Worm (Caenorhabditis elegans) whole organism, young adult: ENCODE data around the gene msi-1.

Experiments used
- C06A6.2 ChIP-seq: fragments of 200-800 bp; sonication (Bioruptor generic); conservative IDR thresholded peaks from 2 replicates; pipeline ENCODE4 v1.3.6; 2022; ENCODE audit warnings: missing genetic modification characterization, missing compliant biosample characterization
- C17E4.6 ChIP-seq: fragments of 200-800 bp; sonication (Bioruptor generic); IDR thresholded peaks from 2 replicates; pipeline ENCODE4 v1.3.6; 2022; ENCODE audit warnings: missing genetic modification reagents, missing genetic modification characterization, missing compliant biosample characterization
- K11D2.4 ChIP-seq: fragments of 200-800 bp; sonication (Bioruptor generic); IDR thresholded peaks from 2 replicates; pipeline ENCODE4 v1.3.6; 2022; ENCODE audit warnings: missing genetic modification reagents, missing genetic modification characterization, missing compliant biosample characterization
- K12H6.12 ChIP-seq: fragments of 200-800 bp; sonication (Bioruptor generic); optimal IDR thresholded peaks from 2 replicates; lab custom pipeline; 2018; ENCODE audit warnings: mild to moderate bottlenecking, missing genetic modification characterization, missing compliant biosample characterization
- Y53F4B.3 ChIP-seq: fragments of 200-800 bp; sonication (Bioruptor generic); IDR thresholded peaks from 2 replicates; pipeline ENCODE4 v1.3.6; 2022; ENCODE audit warnings: missing genetic modification reagents, missing genetic modification characterization, missing compliant biosample characterization
- Y95B8A.8 ChIP-seq: fragments of 200-800 bp; sonication (Bioruptor generic); IDR thresholded peaks from 2 replicates; pipeline ENCODE4 v1.3.6; 2022; ENCODE audit warnings: missing genetic modification reagents, missing genetic modification characterization, missing compliant biosample characterization
- ama-1 ChIP-seq, 3 experiments: fragments of 150-350 bp in 1 of 3; sonication (generic microtip) in 2 of 3; optimal IDR thresholded peaks; 2 replicates each; lab custom pipeline; 2014 to 2018; ENCODE audit warnings: missing biosample characterization in 2 of 3, missing genetic modification characterization in 2 of 3, missing genetic modification reagents in 2 of 3
- athp-1 ChIP-seq: sonication (generic microtip); optimal IDR thresholded peaks from 2 replicates; lab custom pipeline; 2017; ENCODE audit warnings: mild to moderate bottlenecking, missing genetic modification characterization, missing compliant biosample characterization
- attf-5 ChIP-seq: fragments of 200-800 bp; sonication (Bioruptor generic); optimal IDR thresholded peaks from 2 replicates; lab custom pipeline; 2018; ENCODE audit warnings: mild to moderate bottlenecking, missing genetic modification characterization, missing compliant biosample characterization
- cebp-1 ChIP-seq, 2 experiments: fragments of 200-800 bp in 1 of 2; sonication (Bioruptor generic) in 1 of 2; sonication (generic microtip) in 1 of 2; IDR thresholded peaks in 1 of 2; optimal IDR thresholded peaks in 1 of 2; 2 replicates each; pipeline versions ENCODE4 v1.3.6 to Lab custom; 2017 to 2022; ENCODE audit warnings: missing compliant biosample characterization in 2 of 2, missing genetic modification characterization in 2 of 2, mild to moderate bottlenecking in 1 of 2, missing genetic modification reagents in 1 of 2, moderate library complexity in 1 of 2
- ceh-27 ChIP-seq: fragments of 200-800 bp; sonication (Bioruptor generic); optimal IDR thresholded peaks from 2 replicates; lab custom pipeline; 2018; ENCODE audit warnings: mild to moderate bottlenecking, missing genetic modification characterization, moderate library complexity, missing compliant biosample characterization
- die-1 ChIP-seq: sonication (generic microtip); optimal IDR thresholded peaks from 2 replicates; lab custom pipeline; 2016; ENCODE audit warnings: missing genotype, mild to moderate bottlenecking, missing genetic modification characterization, missing compliant biosample characterization
- dox-1 ChIP-seq: fragments of 200-800 bp; sonication (Bioruptor generic); IDR thresholded peaks from 2 replicates; pipeline ENCODE4 v1.3.6; 2022; ENCODE audit warnings: missing genetic modification reagents, missing genetic modification characterization, missing compliant biosample characterization
- dpl-1 ChIP-seq: fragments of 150-350 bp; optimal IDR thresholded peaks from 2 replicates; lab custom pipeline; 2014; ENCODE audit warnings: missing biosample characterization, missing genetic modification reagents, missing genetic modification characterization
- efl-1 ChIP-seq: fragments of 150-350 bp; optimal IDR thresholded peaks from 2 replicates; lab custom pipeline; 2014; ENCODE audit warnings: missing biosample characterization, missing genetic modification reagents, missing genetic modification characterization
- egrh-3 ChIP-seq: fragments of 200-800 bp; sonication (Bioruptor generic); IDR thresholded peaks from 2 replicates; pipeline ENCODE4 v1.3.6; 2022; ENCODE audit warnings: missing genetic modification reagents, missing genetic modification characterization, missing compliant biosample characterization
- hlh-12 ChIP-seq: sonication (generic microtip); optimal IDR thresholded peaks from 2 replicates; lab custom pipeline; 2016; ENCODE audit warnings: missing genetic modification characterization, missing compliant biosample characterization
- hmg-1.2 ChIP-seq: fragments of 200-800 bp; sonication (Bioruptor generic); IDR thresholded peaks from 2 replicates; pipeline ENCODE4 v1.3.6; 2022; ENCODE audit warnings: missing genetic modification reagents, missing genetic modification characterization, missing compliant biosample characterization
- let-607 ChIP-seq, 2 experiments: fragments of 200-800 bp in 1 of 2; sonication (Bioruptor generic) in 1 of 2; sonication (generic microtip) in 1 of 2; optimal IDR thresholded peaks; 2 replicates each; lab custom pipeline; 2016 to 2018; ENCODE audit warnings: mild to moderate bottlenecking in 2 of 2, missing compliant biosample characterization in 2 of 2, missing genetic modification characterization in 2 of 2, moderate library complexity in 2 of 2, missing genotype in 1 of 2
- lin-26 ChIP-seq: fragments of 200-800 bp; sonication (Bioruptor generic); IDR thresholded peaks from 2 replicates; pipeline ENCODE4 v1.3.6; 2022; ENCODE audit warnings: missing genetic modification reagents, missing genetic modification characterization, missing compliant biosample characterization
- lin-35 ChIP-seq, 3 experiments: fragments of 150-350 bp in 2 of 3; sonication (generic microtip) in 1 of 3; optimal IDR thresholded peaks; 2 replicates each; lab custom pipeline; 2014 to 2018; ENCODE audit warnings: missing biosample characterization in 3 of 3, missing genetic modification characterization in 3 of 3, missing genetic modification reagents in 3 of 3
- lin-40 ChIP-seq: sonication (generic microtip); optimal IDR thresholded peaks from 2 replicates; lab custom pipeline; 2016; ENCODE audit warnings: missing genetic modification characterization, mild to moderate bottlenecking, missing compliant biosample characterization, missing genotype, missing genetic modification reagents
- lsl-1 ChIP-seq: fragments of 200-800 bp; sonication (Bioruptor generic); optimal IDR thresholded peaks from 2 replicates; lab custom pipeline; 2018; ENCODE audit warnings: mild to moderate bottlenecking, missing genetic modification characterization, moderate library complexity, missing compliant biosample characterization
- madf-10 ChIP-seq: sonication (generic microtip); optimal IDR thresholded peaks from 2 replicates; lab custom pipeline; 2016; ENCODE audit warnings: mild to moderate bottlenecking, missing genetic modification characterization, missing compliant biosample characterization
- madf-3 ChIP-seq: fragments of 200-800 bp; sonication (Bioruptor generic); IDR thresholded peaks from 2 replicates; pipeline ENCODE4 v1.3.6; 2022; ENCODE audit warnings: missing genetic modification reagents, missing genetic modification characterization, missing compliant biosample characterization
- mcd-1 ChIP-seq: fragments of 200-800 bp; sonication (Bioruptor generic); IDR thresholded peaks from 2 replicates; pipeline ENCODE4 v1.3.6; 2022; ENCODE audit warnings: missing genetic modification reagents, missing genetic modification characterization, missing compliant biosample characterization
- nfyb-1 ChIP-seq: fragments of 200-800 bp; sonication (Bioruptor generic); IDR thresholded peaks from 2 replicates; pipeline ENCODE4 v1.3.6; 2022; ENCODE audit warnings: missing genetic modification reagents, missing genetic modification characterization, missing compliant biosample characterization
- nhr-27 ChIP-seq: fragments of 200-800 bp; sonication (Bioruptor generic); optimal IDR thresholded peaks from 2 replicates; lab custom pipeline; 2018; ENCODE audit warnings: mild to moderate bottlenecking, missing genetic modification characterization, moderate library complexity, missing compliant biosample characterization
- nhr-90 ChIP-seq: sonication (generic microtip); optimal IDR thresholded peaks from 2 replicates; lab custom pipeline; 2016; ENCODE audit warnings: missing genotype, mild to moderate bottlenecking, missing genetic modification characterization, missing compliant biosample characterization
- pbrm-1 ChIP-seq: fragments of 200-800 bp; sonication (Bioruptor generic); IDR thresholded peaks from 2 replicates; pipeline ENCODE4 v1.3.6; 2022; ENCODE audit warnings: missing genetic modification reagents, missing genetic modification characterization, missing compliant biosample characterization
- rcor-1 ChIP-seq: fragments of 200-800 bp; sonication (Bioruptor generic); IDR thresholded peaks from 2 replicates; pipeline ENCODE4 v1.3.6; 2022; ENCODE audit warnings: missing genetic modification reagents, missing genetic modification characterization, missing compliant biosample characterization
- repo-1 ChIP-seq: sonication (generic microtip); optimal IDR thresholded peaks from 2 replicates; lab custom pipeline; 2017; ENCODE audit warnings: mild to moderate bottlenecking, missing genetic modification characterization, missing compliant biosample characterization
- snpc-4 ChIP-seq, 5 experiments: fragments of 150-350 bp in 1 of 5; sonication (generic microtip) in 4 of 5; optimal IDR thresholded peaks; 2 replicates each; lab custom pipeline; 2014 to 2018; ENCODE audit warnings: missing genetic modification characterization in 5 of 5, missing biosample characterization in 3 of 5, antibody characterized with exemption in 2 of 5, mild to moderate bottlenecking in 2 of 5, missing compliant biosample characterization in 2 of 5, missing genotype in 2 of 5, moderate library complexity in 2 of 5, missing genetic modification reagents in 1 of 5
- somi-1 ChIP-seq: fragments of 200-800 bp; sonication (Bioruptor generic); optimal IDR thresholded peaks from 2 replicates; lab custom pipeline; 2018; ENCODE audit warnings: mild to moderate bottlenecking, missing genetic modification characterization, missing compliant biosample characterization
- unc-62 ChIP-seq: fragments of 150-350 bp; optimal IDR thresholded peaks from 2 replicates; lab custom pipeline; 2014; ENCODE audit warnings: missing biosample characterization, missing genetic modification reagents, missing genetic modification characterization
- zfh-2 ChIP-seq: fragments of 200-800 bp; sonication (Bioruptor generic); conservative IDR thresholded peaks from 2 replicates; pipeline ENCODE4 v1.3.6; 2022; ENCODE audit warnings: missing genetic modification reagents, missing genetic modification characterization, missing compliant biosample characterization
- ztf-18 ChIP-seq: sonication (generic microtip); optimal IDR thresholded peaks from 2 replicates; lab custom pipeline; 2016; ENCODE audit warnings: missing genotype, mild to moderate bottlenecking, missing genetic modification characterization, missing compliant biosample characterization

Gene msi-1

ce11 chrIII:4018095-4018498 lies 41.9 kb upstream of the msi-1 start:
- TF ChIP-seq nhr-27 (peak; percentile 67), Y53F4B.3 (GFP tag; lab: Robert Waterston, UW) (no peak), dox-1 (GFP tag; lab: Robert Waterston, UW) (peak; percentile 51; the same call in 1 of the 2 replicates), repo-1 (tag; lab: Kevin White, UChicago) (peak; percentile 8), lin-26 (GFP tag; lab: Robert Waterston, UW) (0 out of 2 replicates have a peak, but pooled peaks have one; percentile 30), cebp-1 (GFP tag; IDR thresholded peaks at IDR 0.05; lab: Robert Waterston, UW) (peak; percentile 99), cebp-1 (tag; optimal IDR thresholded peaks at IDR 0.05; lab: Kevin White, UChicago) (peak; percentile 100), efl-1 (GFP tag; lab: Kevin White, UChicago) (no peak), hmg-1.2 (peak; percentile 30), rcor-1 (GFP tag; lab: Robert Waterston, UW) (0 out of 2 replicates have a peak, but pooled peaks have one; percentile 12), ceh-27 (peak; percentile 64), dpl-1 (GFP tag; lab: Kevin White, UChicago) (no peak), pbrm-1 (GFP tag; lab: Robert Waterston, UW) (peak; percentile 53; the same call in 1 of the 2 replicates), nfyb-1 (GFP tag; lab: Robert Waterston, UW) (peak; percentile 76), athp-1 (tag; lab: Kevin White, UChicago) (peak; percentile 2), madf-3 (no peak), C17E4.6 (GFP tag; lab: Robert Waterston, UW) (no peak), lsl-1 (GFP tag; lab: Kevin White, UChicago) (no peak), nhr-90 (tag; lab: Kevin White, UChicago) (peak; percentile 7), K12H6.12 (tag; lab: Kevin White, UChicago) (peak; percentile 83), Y95B8A.8 (GFP tag; lab: Robert Waterston, UW) (peak; percentile 48; the same call in 1 of the 2 replicates), hlh-12 (no peak), die-1 (tag; lab: Kevin White, UChicago) (no peak), K11D2.4 (0 out of 2 replicates have a peak, but pooled peaks have one; percentile 42), snpc-4 (GFP tag; optimal IDR thresholded peaks at IDR 0.05; lab: Kevin White, UChicago) (peak; percentile 17), snpc-4 (tag; optimal IDR thresholded peaks at IDR 0.05; lab: Kevin White, UChicago) (peak in 3 of 4 experiments; percentile 27 to 61 (median 41)), unc-62 (GFP tag; lab: Kevin White, UChicago) (peak; percentile 76), lin-35 (GFP tag; optimal IDR thresholded peaks at IDR 0.05; lab: Kevin White, UChicago) (peak in 1 of 3 experiments; percentile 55), lin-40 (tag; lab: Kevin White, UChicago) (peak; percentile 11), madf-10 (tag; lab: Kevin White, UChicago) (peak; percentile 78), let-607 (tag; optimal IDR thresholded peaks at IDR 0.05; lab: Kevin White, UChicago) (peak; percentile 13 to 21), zfh-2 (GFP tag; lab: Robert Waterston, UW) (peak; percentile 97), attf-5 (GFP tag; lab: Kevin White, UChicago) (peak; percentile 86), somi-1 (peak; percentile 43), ztf-18 (tag; lab: Kevin White, UChicago) (peak; percentile 31), C06A6.2 (GFP tag; lab: Robert Waterston, UW) (peak; percentile 40; the same call in 1 of the 2 replicates), mcd-1 (peak; percentile 31; the same call in 1 of the 2 replicates), ama-1 (optimal IDR thresholded peaks at IDR 0.05; lab: Kevin White, UChicago) (peak; percentile 41), ama-1 (GFP tag; optimal IDR thresholded peaks at IDR 0.05; lab: Kevin White, UChicago) (no peak)
- TF ChIP-seq, all 124 proteins: peak for 28

- 0 out of 2 replicates have a peak, but pooled peaks have one; percentile 14 for TF ChIP-seq madf-3
- TF ChIP-seq egrh-3 (GFP tag; lab: Robert Waterston, UW): no peak
Measured at ce11 chrIII:4017527-4017926, 41.3 kb upstream of the msi-1 start, which contains the start of gene tbb-2. TSS of gene tbb-2 (minus strand) at chrIII:4017627.
